Fruit fly (Drosophila melanogaster) whole organism, embryonic: ENCODE results near the gene RpL8.

Experiments
- Aef1 ChIP-seq: fragments of 200-800 bp; sonication (Bioruptor generic); IDR thresholded peaks from 3 replicates; pipeline ENCODE4 v1.3.6; 2022; ENCODE audit warnings: missing biosample characterization, missing genetic modification characterization
- CG10979 ChIP-seq: fragments of 200-800 bp; sonication (Bioruptor generic); optimal IDR thresholded peaks from 2 replicates; lab custom pipeline; 2018; ENCODE audit warnings: missing biosample characterization, mild to moderate bottlenecking, missing genetic modification characterization, moderate library complexity
- CG12219 ChIP-seq: fragments of 200-800 bp; sonication (Bioruptor generic); optimal IDR thresholded peaks from 3 replicates; lab custom pipeline; 2018; ENCODE audit warnings: missing biosample characterization, mild to moderate bottlenecking, missing genetic modification characterization
- CG14014 ChIP-seq: fragments of 200-800 bp; sonication (Bioruptor generic); IDR thresholded peaks from 2 replicates; pipeline ENCODE4 v1.3.6; 2022; ENCODE audit warnings: missing biosample characterization, missing genetic modification characterization
- CG15073 ChIP-seq: fragments of 200-800 bp; sonication (Bioruptor generic); optimal IDR thresholded peaks from 2 replicates; lab custom pipeline; 2016; ENCODE audit warnings: missing biosample characterization, missing genetic modification characterization
- CG1529 ChIP-seq: fragments of 200-800 bp; sonication (Bioruptor generic); optimal IDR thresholded peaks from 3 replicates; lab custom pipeline; 2018; ENCODE audit warnings: missing biosample characterization, missing genetic modification characterization
- CG18262 ChIP-seq: fragments of 200-800 bp; optimal IDR thresholded peaks from 3 replicates; lab custom pipeline; 2019; ENCODE audit warnings: missing biosample characterization, mild to moderate bottlenecking, missing genetic modification characterization, moderate library complexity
- CG2116 ChIP-seq: fragments of 200-800 bp; sonication (Bioruptor generic); optimal IDR thresholded peaks from 3 replicates; lab custom pipeline; 2018; ENCODE audit warnings: missing biosample characterization, mild to moderate bottlenecking, missing genetic modification characterization
- CG2712 ChIP-seq: fragments of 200-800 bp; optimal IDR thresholded peaks from 3 replicates; lab custom pipeline; 2019; ENCODE audit warnings: missing biosample characterization, mild to moderate bottlenecking, missing genetic modification characterization, moderate library complexity
- CG3163 ChIP-seq: fragments of 200-800 bp; sonication (Bioruptor generic); optimal IDR thresholded peaks from 3 replicates; lab custom pipeline; 2016; ENCODE audit warnings: missing biosample characterization, missing genetic modification characterization
- CG43689 ChIP-seq: fragments of 200-800 bp; sonication (Bioruptor generic); IDR thresholded peaks from 2 replicates; pipeline ENCODE4 v1.3.6; 2022; ENCODE audit warnings: missing biosample characterization, missing genetic modification characterization
- CG4404 ChIP-seq: fragments of 200-800 bp; sonication (Bioruptor generic); IDR thresholded peaks from 2 replicates; pipeline ENCODE4 v1.3.6; 2022; ENCODE audit warnings: missing biosample characterization, missing genetic modification characterization
- CG4820 ChIP-seq: fragments of 200-800 bp; sonication (Bioruptor generic); optimal IDR thresholded peaks from 3 replicates; lab custom pipeline; 2016; ENCODE audit warnings: missing biosample characterization, missing genetic modification characterization
- CG4854 ChIP-seq: fragments of 200-800 bp; sonication (Bioruptor generic); optimal IDR thresholded peaks from 2 replicates; lab custom pipeline; 2016; ENCODE audit warnings: missing biosample characterization, missing genetic modification characterization, inconsistent platforms
- CG6765 ChIP-seq: fragments of 200-800 bp; sonication (Bioruptor generic); optimal IDR thresholded peaks from 3 replicates; lab custom pipeline; 2017; ENCODE audit warnings: missing biosample characterization, mild to moderate bottlenecking, missing genetic modification characterization
- CG7745 ChIP-seq: fragments of 200-800 bp; sonication (Bioruptor generic); optimal IDR thresholded peaks from 2 replicates; lab custom pipeline; 2018; ENCODE audit warnings: missing biosample characterization, mild to moderate bottlenecking, missing genetic modification characterization, moderate library complexity
- CG7786 ChIP-seq: fragments of 200-800 bp; sonication (Bioruptor generic); optimal IDR thresholded peaks from 2 replicates; lab custom pipeline; 2016; ENCODE audit warnings: missing biosample characterization, missing genetic modification characterization
- CG8281 ChIP-seq: fragments of 200-800 bp; sonication (Bioruptor generic); optimal IDR thresholded peaks from 2 replicates; lab custom pipeline; 2018; ENCODE audit warnings: missing biosample characterization, mild to moderate bottlenecking, missing genetic modification characterization, moderate library complexity
- CG9727 ChIP-seq: fragments of 200-800 bp; sonication (Bioruptor generic); optimal IDR thresholded peaks from 3 replicates; lab custom pipeline; 2017; ENCODE audit warnings: missing biosample characterization, mild to moderate bottlenecking, missing genetic modification characterization
- Dbx ChIP-seq: fragments of 200-800 bp; sonication (Bioruptor generic); IDR thresholded peaks from 3 replicates; pipeline ENCODE4 v1.3.6; 2022; ENCODE audit warnings: missing biosample characterization, missing genetic modification characterization
- Dek ChIP-seq: fragments of 200-800 bp; sonication (Bioruptor generic); optimal IDR thresholded peaks from 3 replicates; lab custom pipeline; 2019; ENCODE audit warnings: missing biosample characterization, mild to moderate bottlenecking, missing genetic modification characterization, moderate library complexity
- Dfd ChIP-seq, 2 experiments: fragments of >200 bp; optimal IDR thresholded peaks; 2 replicates each; lab custom pipeline; 2017; ENCODE audit warnings: missing biosample characterization in 2 of 2, missing genetic modification characterization in 2 of 2
- Eip74EF ChIP-seq, 2 experiments: fragments of 200-800 bp in 1 of 2; fragments of >200 bp in 1 of 2; sonication (Bioruptor generic) in 1 of 2; optimal IDR thresholded peaks; 2 replicates each; lab custom pipeline; 2017 to 2019; ENCODE audit warnings: missing biosample characterization in 2 of 2, missing genetic modification characterization in 2 of 2, mild to moderate bottlenecking in 1 of 2, moderate library complexity in 1 of 2
- HHEX ChIP-seq: fragments of 200-800 bp; sonication (Bioruptor generic); optimal IDR thresholded peaks from 3 replicates; lab custom pipeline; 2017; ENCODE audit warnings: missing biosample characterization, mild to moderate bottlenecking, missing genetic modification characterization, missing genetic modification reagents
- Hand ChIP-seq: fragments of 200-800 bp; sonication (Bioruptor generic); optimal IDR thresholded peaks from 2 replicates; lab custom pipeline; 2017; ENCODE audit warnings: mild to moderate bottlenecking, missing biosample characterization, missing genetic modification reagents, missing genetic modification characterization
- HmgZ ChIP-seq: fragments of 200-800 bp; sonication (Bioruptor generic); optimal IDR thresholded peaks from 2 replicates; lab custom pipeline; 2018; ENCODE audit warnings: missing biosample characterization, mild to moderate bottlenecking, missing genetic modification characterization
- Hr3 ChIP-seq: fragments of 200-800 bp; sonication (Bioruptor generic); optimal IDR thresholded peaks from 3 replicates; lab custom pipeline; 2016; ENCODE audit warnings: missing biosample characterization, missing genetic modification characterization
- Mes4 ChIP-seq: fragments of 200-800 bp; sonication (Bioruptor generic); optimal IDR thresholded peaks from 2 replicates; lab custom pipeline; 2016; ENCODE audit warnings: missing biosample characterization, missing genetic modification characterization
- Mrtf ChIP-seq: fragments of 200-800 bp; sonication (Bioruptor generic); IDR thresholded peaks from 3 replicates; pipeline ENCODE4 v1.3.6; 2022; ENCODE audit warnings: missing biosample characterization, missing genetic modification characterization
- NC2α ChIP-seq: fragments of 200-800 bp; sonication (Bioruptor generic); optimal IDR thresholded peaks from 2 replicates; lab custom pipeline; 2016; ENCODE audit warnings: missing biosample characterization, missing genetic modification characterization
- Nf-YA ChIP-seq: fragments of 200-800 bp; sonication (Bioruptor generic); IDR thresholded peaks from 2 replicates; pipeline ENCODE4 v1.3.6; 2022; ENCODE audit warnings: missing biosample characterization, missing genetic modification characterization
- Tbp ChIP-seq: fragments of >200 bp; optimal IDR thresholded peaks from 2 replicates; lab custom pipeline; 2018; ENCODE audit warnings: missing biosample characterization, missing genetic modification characterization
- ap ChIP-seq: fragments of 200-800 bp; sonication (Bioruptor generic); IDR thresholded peaks from 2 replicates; pipeline ENCODE4 v1.3.6; 2022; ENCODE audit warnings: missing biosample characterization, missing genetic modification characterization
- ato ChIP-seq: fragments of 200-800 bp; sonication (Bioruptor generic); IDR thresholded peaks from 2 replicates; pipeline ENCODE4 v1.3.6; 2022; ENCODE audit warnings: missing biosample characterization, missing genetic modification characterization; ENCODE audit not compliant: partially characterized antibody
- az2 ChIP-seq: fragments of 200-800 bp; sonication (Bioruptor generic); optimal IDR thresholded peaks from 3 replicates; lab custom pipeline; 2016; ENCODE audit warnings: missing biosample characterization, missing genetic modification characterization
- gem ChIP-seq: fragments of 200-800 bp; sonication (Bioruptor generic); optimal IDR thresholded peaks from 2 replicates; lab custom pipeline; 2019; ENCODE audit warnings: missing biosample characterization, mild to moderate bottlenecking, missing genetic modification characterization, moderate library complexity
- grn ChIP-seq: fragments of 200-800 bp; sonication (Bioruptor generic); optimal IDR thresholded peaks from 3 replicates; lab custom pipeline; 2017; ENCODE audit warnings: missing biosample characterization, missing genetic modification characterization
- hkb ChIP-seq, 2 experiments: fragments of 200-800 bp in 1 of 2; fragments of >200 bp in 1 of 2; sonication (Bioruptor generic) in 1 of 2; IDR thresholded peaks in 1 of 2; optimal IDR thresholded peaks in 1 of 2; 2 replicates each; pipeline versions ENCODE4 v1.3.6 to Lab custom; 2017 to 2022; ENCODE audit warnings: missing biosample characterization in 1 of 2, missing genetic modification characterization in 1 of 2
- kah ChIP-seq: fragments of 200-800 bp; sonication (Bioruptor generic); optimal IDR thresholded peaks from 2 replicates; lab custom pipeline; 2018; ENCODE audit warnings: missing biosample characterization, mild to moderate bottlenecking, missing genetic modification characterization
- maf-S ChIP-seq: fragments of 200-800 bp; sonication (Bioruptor generic); optimal IDR thresholded peaks from 2 replicates; lab custom pipeline; 2016; ENCODE audit warnings: missing biosample characterization, missing genetic modification characterization
- mld ChIP-seq: fragments of 200-800 bp; sonication (Bioruptor generic); IDR thresholded peaks from 3 replicates; pipeline ENCODE4 v1.3.6; 2022; ENCODE audit warnings: missing biosample characterization, missing genetic modification characterization; ENCODE audit not compliant: partially characterized antibody
- prd ChIP-seq, 3 experiments: fragments of >200 bp in 2 of 3; fragments of 200-800 bp in 1 of 3; sonication (Bioruptor generic) in 1 of 3; optimal IDR thresholded peaks in 2 of 3; IDR thresholded peaks in 1 of 3; 2 replicates in 2 of 3; 3 replicates in 1 of 3; pipeline versions ENCODE4 v1.3.6 to Lab custom; 2017 to 2022; ENCODE audit warnings: missing biosample characterization in 1 of 3, missing genetic modification characterization in 1 of 3
- pum ChIP-seq: fragments of 200-800 bp; sonication (Bioruptor generic); optimal IDR thresholded peaks from 2 replicates; lab custom pipeline; 2016; ENCODE audit warnings: missing biosample characterization, missing genetic modification characterization
- sc ChIP-seq, 3 experiments: fragments of >200 bp in 2 of 3; fragments of 200-800 bp in 1 of 3; sonication (Bioruptor generic) in 1 of 3; optimal IDR thresholded peaks; 2 replicates in 2 of 3; 3 replicates in 1 of 3; lab custom pipeline; 2017; ENCODE audit warnings: mild to moderate bottlenecking in 1 of 3, missing biosample characterization in 1 of 3, missing genetic modification characterization in 1 of 3, missing genetic modification reagents in 1 of 3
- sens ChIP-seq: fragments of 200-800 bp; sonication (Bioruptor generic); peaks from one replicate; lab custom pipeline; 2016; ENCODE audit warnings: missing biosample characterization, missing genetic modification characterization
- seq ChIP-seq: fragments of 200-800 bp; sonication (Bioruptor generic); IDR thresholded peaks from 2 replicates; pipeline ENCODE4 v1.3.6; 2022; ENCODE audit warnings: missing biosample characterization, missing genetic modification characterization
- slbo ChIP-seq: fragments of 200-800 bp; sonication (Bioruptor generic); IDR thresholded peaks from 2 replicates; pipeline ENCODE4 v1.3.6; 2022; ENCODE audit warnings: missing biosample characterization, missing genetic modification characterization
- tup ChIP-seq: fragments of 200-800 bp; sonication (Bioruptor generic); optimal IDR thresholded peaks from 2 replicates; lab custom pipeline; 2016; ENCODE audit warnings: missing biosample characterization, mild to moderate bottlenecking, missing genetic modification characterization, moderate library complexity
- vfl ChIP-seq: fragments of 200-800 bp; sonication (Bioruptor generic); optimal IDR thresholded peaks from 2 replicates; lab custom pipeline; 2016; ENCODE audit warnings: missing biosample characterization, missing genetic modification characterization

Gene RpL8

DNA sequence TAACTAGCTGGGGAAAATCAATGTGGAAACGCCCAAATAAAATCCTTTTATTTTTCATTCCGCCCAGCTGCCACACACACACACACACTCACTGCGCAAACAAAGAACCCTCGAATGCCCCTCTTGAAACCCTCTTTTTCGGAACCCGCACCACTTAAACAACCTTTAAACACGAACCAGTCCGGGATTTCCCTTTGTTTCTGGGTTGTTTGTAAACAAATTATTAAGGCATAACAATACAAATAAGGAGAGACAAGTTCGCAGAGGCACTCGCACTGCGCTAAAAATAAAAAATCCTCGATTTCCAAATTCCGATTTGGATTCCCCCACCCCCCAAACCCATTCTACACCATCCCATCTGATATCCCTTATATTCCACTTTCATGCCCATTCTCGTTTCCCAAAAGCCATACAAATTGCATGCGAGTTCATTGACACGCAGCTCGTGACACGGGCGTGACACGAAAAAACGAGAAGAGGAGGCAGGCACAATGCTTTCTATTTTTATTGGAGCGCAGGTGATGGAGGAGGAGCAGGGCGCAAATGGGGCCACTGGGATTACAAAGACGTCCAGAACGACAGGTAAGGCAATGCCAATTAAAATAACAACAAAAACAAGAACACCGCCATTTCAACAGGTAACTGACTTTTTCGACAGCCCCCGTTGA is 7.6 kb upstream of the RpL8 start (continued):
- TF ChIP-seq gem (tag; lab: Kevin White, UChicago) (no peak), Hand (GFP tag; lab: Kevin White, UChicago) (no peak), NC2α (GFP tag; lab: Kevin White, UChicago) (no peak), sens (GFP tag; lab: Kevin White, UChicago) (peak; percentile 23), az2 (GFP tag; lab: Kevin White, UChicago) (no peak), CG8281 (tag; lab: Kevin White, UChicago) (no peak), CG14014 (no peak), HmgZ (tag; lab: Kevin White, UChicago) (no peak), kah (no peak), seq (GFP tag; lab: Robert Waterston, UW) (no peak), CG15073 (GFP tag; lab: Kevin White, UChicago) (no peak), CG4820 (GFP tag; lab: Kevin White, UChicago) (no peak), slbo (no peak), Hr3 (GFP tag; lab: Kevin White, UChicago) (no peak), CG6765 (GFP tag; lab: Kevin White, UChicago) (no peak), mld (peak; percentile 83), hkb (optimal IDR thresholded peaks at IDR 0.05; lab: Kevin White, UChicago) (no peak), hkb (GFP tag; IDR thresholded peaks at IDR 0.05; lab: Robert Waterston, UW) (no peak), CG9727 (GFP tag; lab: Kevin White, UChicago) (no peak), CG2712 (no peak), CG3163 (GFP tag; lab: Kevin White, UChicago) (no peak), CG10979 (no peak), prd (optimal IDR thresholded peaks at IDR 0.05; lab: Kevin White, UChicago) (no peak), prd (GFP tag; IDR thresholded peaks at IDR 0.05; lab: Robert Waterston, UW) (no peak), Nf-YA (no peak), CG12219 (no peak), Mes4 (no peak), sc (optimal IDR thresholded peaks at IDR 0.05; lab: Kevin White, UChicago) (no peak), sc (GFP tag; optimal IDR thresholded peaks at IDR 0.05; lab: Kevin White, UChicago) (no peak), CG7786 (GFP tag; lab: Kevin White, UChicago) (no peak), HHEX (GFP tag; lab: Kevin White, UChicago) (no peak), grn (no peak), ato (GFP tag; lab: Robert Waterston, UW) (peak; percentile 71), tup (GFP tag; lab: Kevin White, UChicago) (no peak), Eip74EF (GFP tag; optimal IDR thresholded peaks at IDR 0.05; lab: Kevin White, UChicago) (no peak), maf-S (no peak), Dbx (GFP tag; lab: Robert Waterston, UW) (no peak), Tbp (GFP tag; lab: Kevin White, UChicago) (no peak), CG4404 (GFP tag; lab: Robert Waterston, UW) (no peak), Dfd (GFP tag; optimal IDR thresholded peaks at IDR 0.05; lab: Kevin White, UChicago) (peak in 1 of 2 experiments; percentile 37), CG43689 (GFP tag; lab: Robert Waterston, UW) (no peak), CG1529 (GFP tag; lab: Kevin White, UChicago) (no peak), Dek (tag; lab: Kevin White, UChicago) (no peak), ap (GFP tag; lab: Robert Waterston, UW) (no peak), Mrtf (no peak), CG18262 (tag; lab: Kevin White, UChicago) (no peak), CG7745 (tag; lab: Kevin White, UChicago) (no peak), CG4854 (GFP tag; lab: Kevin White, UChicago) (no peak), pum (GFP tag; lab: Kevin White, UChicago) (no peak), Aef1 (GFP tag; lab: Robert Waterston, UW) (no peak), vfl (GFP tag; lab: Kevin White, UChicago) (no peak), CG2116 (no peak)
